Worm (Caenorhabditis elegans) whole organism, midembryonic: ENCODE results near the gene cpb-2.

Experiments
- T22C8.4 ChIP-seq: fragments of 200-800 bp; sonication (Bioruptor generic); IDR thresholded peaks from 2 replicates; pipeline ENCODE4 v1.3.6; 2022; ENCODE audit warnings: missing genetic modification characterization, missing compliant biosample characterization
- med-1 ChIP-seq: sonication (generic microtip); optimal IDR thresholded peaks from 2 replicates; lab custom pipeline; 2017; ENCODE audit warnings: missing genetic modification characterization, mild to moderate bottlenecking, missing compliant biosample characterization, antibody characterized with exemption, missing genetic modification reagents; ENCODE audit not compliant: insufficient read depth

- no peak for TF ChIP-seq T22C8.4
- no peak for TF ChIP-seq med-1 (GFP tag; lab: Kevin White, UChicago)
Measured at ce11 chrII:6191293-6191692, 1.3 kb upstream of the cpb-2 start, which contains the start of gene fkh-8.
